Fruit fly (Drosophila melanogaster) whole organism, embryonic: ENCODE measurements around the gene T48.

ENCODE experiments used
- Atf-2 ChIP-seq: fragments of 200-800 bp; sonication (Bioruptor generic); optimal IDR thresholded peaks from 2 replicates; lab custom pipeline; 2016; ENCODE audit warnings: missing biosample characterization, missing genetic modification characterization
- B-H2 ChIP-seq: fragments of 200-800 bp; sonication (Bioruptor generic); optimal IDR thresholded peaks from 2 replicates; lab custom pipeline; 2018; ENCODE audit warnings: missing biosample characterization, mild to moderate bottlenecking, missing genetic modification characterization
- CG13775 ChIP-seq: fragments of 200-800 bp; sonication (Bioruptor generic); optimal IDR thresholded peaks from 3 replicates; lab custom pipeline; 2017; ENCODE audit warnings: missing biosample characterization, mild to moderate bottlenecking, missing genetic modification characterization
- CG15479 ChIP-seq: fragments of 200-800 bp; sonication (Bioruptor generic); optimal IDR thresholded peaks from 3 replicates; lab custom pipeline; 2019; ENCODE audit warnings: missing biosample characterization, mild to moderate bottlenecking, missing genetic modification characterization, moderate library complexity
- CG17186 ChIP-seq: fragments of 200-800 bp; sonication (Bioruptor generic); optimal IDR thresholded peaks from 3 replicates; lab custom pipeline; 2017; ENCODE audit warnings: missing biosample characterization, missing genetic modification reagents, missing genetic modification characterization
- CG18764 ChIP-seq: fragments of 200-800 bp; sonication (Bioruptor generic); optimal IDR thresholded peaks from 3 replicates; lab custom pipeline; 2016; ENCODE audit warnings: missing biosample characterization, missing genetic modification characterization
- CG2116 ChIP-seq: fragments of 200-800 bp; sonication (Bioruptor generic); optimal IDR thresholded peaks from 3 replicates; lab custom pipeline; 2018; ENCODE audit warnings: missing biosample characterization, mild to moderate bottlenecking, missing genetic modification characterization
- CG30020 ChIP-seq: fragments of 200-800 bp; optimal IDR thresholded peaks from 2 replicates; lab custom pipeline; 2019; ENCODE audit warnings: missing biosample characterization, mild to moderate bottlenecking, missing genetic modification characterization, moderate library complexity
- CG31441 ChIP-seq: fragments of 200-800 bp; sonication (Bioruptor generic); IDR thresholded peaks from 2 replicates; pipeline ENCODE4 v1.3.6; 2022; ENCODE audit warnings: missing biosample characterization, missing genetic modification characterization
- CG3407 ChIP-seq: fragments of 200-800 bp; sonication (Bioruptor generic); optimal IDR thresholded peaks from 2 replicates; lab custom pipeline; 2018; ENCODE audit warnings: missing biosample characterization, mild to moderate bottlenecking, missing genetic modification characterization
- CG3847 ChIP-seq: fragments of 200-800 bp; sonication (Bioruptor generic); IDR thresholded peaks from 2 replicates; pipeline ENCODE4 v1.3.6; 2022; ENCODE audit warnings: missing biosample characterization, missing genetic modification characterization
- CG6765 ChIP-seq: fragments of 200-800 bp; sonication (Bioruptor generic); optimal IDR thresholded peaks from 3 replicates; lab custom pipeline; 2017; ENCODE audit warnings: missing biosample characterization, mild to moderate bottlenecking, missing genetic modification characterization
- CG7928 ChIP-seq: fragments of 200-800 bp; sonication (Bioruptor generic); optimal IDR thresholded peaks from 2 replicates; lab custom pipeline; 2017; ENCODE audit warnings: missing biosample characterization, mild to moderate bottlenecking, missing genetic modification characterization
- CTCF ChIP-seq: fragments of 200-800 bp; sonication (Bioruptor generic); optimal IDR thresholded peaks from 2 replicates; lab custom pipeline; 2017; ENCODE audit warnings: missing biosample characterization, mild to moderate bottlenecking, missing genetic modification characterization, moderate library complexity
- Camta ChIP-seq: fragments of 200-800 bp; sonication (Bioruptor generic); optimal IDR thresholded peaks from 2 replicates; lab custom pipeline; 2016; ENCODE audit warnings: missing biosample characterization, missing genetic modification characterization
- CoRest ChIP-seq: fragments of 200-800 bp; sonication (Bioruptor generic); optimal IDR thresholded peaks from 3 replicates; lab custom pipeline; 2018; ENCODE audit warnings: missing biosample characterization, mild to moderate bottlenecking, missing genetic modification characterization, moderate library complexity
- Dek ChIP-seq: fragments of 200-800 bp; sonication (Bioruptor generic); optimal IDR thresholded peaks from 3 replicates; lab custom pipeline; 2019; ENCODE audit warnings: missing biosample characterization, mild to moderate bottlenecking, missing genetic modification characterization, moderate library complexity
- Dip2 ChIP-seq: fragments of 200-800 bp; sonication (Bioruptor generic); IDR thresholded peaks from 2 replicates; pipeline ENCODE4 v1.3.6; 2022; ENCODE audit warnings: missing biosample characterization, missing genetic modification characterization
- Dip3 ChIP-seq: fragments of 200-800 bp; sonication (Bioruptor generic); optimal IDR thresholded peaks from 3 replicates; lab custom pipeline; 2016; ENCODE audit warnings: missing biosample characterization, missing genetic modification characterization
- Elba2 ChIP-seq: fragments of 200-800 bp; sonication (Bioruptor generic); optimal IDR thresholded peaks from 3 replicates; lab custom pipeline; 2016; ENCODE audit warnings: missing biosample characterization, missing genetic modification characterization
- Fer1 ChIP-seq: fragments of 200-800 bp; sonication (Bioruptor generic); optimal IDR thresholded peaks from 2 replicates; lab custom pipeline; 2017; ENCODE audit warnings: missing biosample characterization, mild to moderate bottlenecking, missing genetic modification characterization
- Myb ChIP-seq: fragments of 200-800 bp; sonication (Bioruptor generic); optimal IDR thresholded peaks from 2 replicates; lab custom pipeline; 2016; ENCODE audit warnings: missing biosample characterization, missing genetic modification characterization
- Opbp ChIP-seq: fragments of 200-800 bp; sonication (Bioruptor generic); IDR thresholded peaks from 3 replicates; pipeline ENCODE4 v1.3.6; 2022; ENCODE audit warnings: missing biosample characterization, missing genetic modification characterization; ENCODE audit not compliant: partially characterized antibody
- Rx ChIP-seq: fragments of 200-800 bp; sonication (Bioruptor generic); IDR thresholded peaks from 2 replicates; pipeline ENCODE4 v1.3.6; 2022; ENCODE audit warnings: missing biosample characterization, missing genetic modification characterization
- Scr ChIP-seq: fragments of 200-800 bp; sonication (Bioruptor generic); IDR thresholded peaks from 2 replicates; pipeline ENCODE4 v1.3.6; 2022; ENCODE audit warnings: missing biosample characterization, missing genetic modification characterization; ENCODE audit not compliant: partially characterized antibody
- Sin3A ChIP-seq: fragments of >200 bp; optimal IDR thresholded peaks from 2 replicates; lab custom pipeline; 2018
- Ssrp ChIP-seq: fragments of 200-800 bp; sonication (Bioruptor generic); optimal IDR thresholded peaks from 2 replicates; lab custom pipeline; 2018; ENCODE audit warnings: missing biosample characterization, mild to moderate bottlenecking, missing genetic modification characterization, moderate library complexity
- Stat92E ChIP-seq, 3 experiments: fragments of >200 bp in 2 of 3; fragments of 200-800 bp in 1 of 3; sonication (Bioruptor generic) in 1 of 3; optimal IDR thresholded peaks; 2 replicates each; lab custom pipeline; 2017 to 2019; ENCODE audit warnings: missing biosample characterization in 3 of 3, missing genetic modification characterization in 3 of 3, mild to moderate bottlenecking in 1 of 3, moderate library complexity in 1 of 3
- Xrp1 ChIP-seq: fragments of 200-800 bp; sonication (Bioruptor generic); IDR thresholded peaks from 2 replicates; pipeline ENCODE4 v1.3.6; 2022; ENCODE audit warnings: missing biosample characterization, missing genetic modification characterization
- az2 ChIP-seq: fragments of 200-800 bp; sonication (Bioruptor generic); optimal IDR thresholded peaks from 3 replicates; lab custom pipeline; 2016; ENCODE audit warnings: missing biosample characterization, missing genetic modification characterization
- corto ChIP-seq: fragments of 200-800 bp; sonication (Bioruptor generic); optimal IDR thresholded peaks from 2 replicates; lab custom pipeline; 2016; ENCODE audit warnings: missing biosample characterization, mild to moderate bottlenecking, missing genetic modification characterization, moderate library complexity
- crp ChIP-seq, 2 experiments: fragments of 200-800 bp; sonication (Bioruptor generic); optimal IDR thresholded peaks; 2 replicates in 1 of 2; 3 replicates in 1 of 2; lab custom pipeline; 2017; ENCODE audit warnings: missing biosample characterization in 2 of 2, missing genetic modification characterization in 2 of 2, mild to moderate bottlenecking in 1 of 2, moderate library complexity in 1 of 2
- eve ChIP-seq, 2 experiments: fragments of >200 bp; optimal IDR thresholded peaks; 2 replicates each; lab custom pipeline; 2017; ENCODE audit warnings: missing biosample characterization in 2 of 2, missing genetic modification characterization in 2 of 2
- ewg ChIP-seq: fragments of 200-800 bp; sonication (Bioruptor generic); optimal IDR thresholded peaks from 3 replicates; lab custom pipeline; 2017; ENCODE audit warnings: mild to moderate bottlenecking, missing biosample characterization, missing genetic modification reagents, missing genetic modification characterization
- ftz-f1 ChIP-seq: fragments of 200-800 bp; sonication (Bioruptor generic); optimal IDR thresholded peaks from 2 replicates; lab custom pipeline; 2016; ENCODE audit warnings: missing biosample characterization, missing genetic modification characterization
- gfzf ChIP-seq: fragments of 200-800 bp; sonication (Bioruptor generic); optimal IDR thresholded peaks from 2 replicates; lab custom pipeline; 2016; ENCODE audit warnings: missing biosample characterization, mild to moderate bottlenecking, missing genetic modification characterization, moderate library complexity
- knrl ChIP-seq: fragments of 200-800 bp; sonication (Bioruptor generic); IDR thresholded peaks from 3 replicates; pipeline ENCODE4 v1.3.6; 2022; ENCODE audit warnings: missing biosample characterization, missing genetic modification characterization; ENCODE audit not compliant: partially characterized antibody
- lab ChIP-seq: fragments of 200-800 bp; sonication (Bioruptor generic); optimal IDR thresholded peaks from 3 replicates; lab custom pipeline; 2017; ENCODE audit warnings: missing biosample characterization, missing genetic modification characterization, mild to moderate bottlenecking, moderate library complexity, missing genetic modification reagents
- luna ChIP-seq: fragments of 200-800 bp; sonication (Bioruptor generic); optimal IDR thresholded peaks from 2 replicates; lab custom pipeline; 2016; ENCODE audit warnings: missing biosample characterization, missing genetic modification characterization
- org-1 ChIP-seq: fragments of 200-800 bp; sonication (Bioruptor generic); optimal IDR thresholded peaks from 2 replicates; lab custom pipeline; 2017; ENCODE audit warnings: missing biosample characterization, missing genetic modification characterization
- otp ChIP-seq: fragments of 200-800 bp; sonication (Bioruptor generic); IDR thresholded peaks from 3 replicates; pipeline ENCODE4, ENCODE4 v1.3.6; 2022; ENCODE audit warnings: missing biosample characterization, missing genetic modification characterization
- rib ChIP-seq: fragments of 200-800 bp; sonication (Bioruptor generic); IDR thresholded peaks from 2 replicates; pipeline ENCODE4 v1.3.6; 2022; ENCODE audit warnings: missing biosample characterization, missing genetic modification characterization
- run ChIP-seq: fragments of 200-800 bp; sonication (Bioruptor generic); optimal IDR thresholded peaks from 3 replicates; lab custom pipeline; 2018; ENCODE audit warnings: missing biosample characterization, mild to moderate bottlenecking, missing genetic modification characterization
- sc ChIP-seq, 3 experiments: fragments of >200 bp in 2 of 3; fragments of 200-800 bp in 1 of 3; sonication (Bioruptor generic) in 1 of 3; optimal IDR thresholded peaks; 2 replicates in 2 of 3; 3 replicates in 1 of 3; lab custom pipeline; 2017; ENCODE audit warnings: mild to moderate bottlenecking in 1 of 3, missing biosample characterization in 1 of 3, missing genetic modification characterization in 1 of 3, missing genetic modification reagents in 1 of 3
- slp2 ChIP-seq: fragments of 200-800 bp; sonication (Bioruptor generic); optimal IDR thresholded peaks from 2 replicates; lab custom pipeline; 2016; ENCODE audit warnings: missing biosample characterization, missing genetic modification characterization
- sob ChIP-seq: fragments of 200-800 bp; sonication (Bioruptor generic); IDR thresholded peaks from 2 replicates; pipeline ENCODE4 v1.3.6; 2022; ENCODE audit warnings: missing biosample characterization, missing genetic modification characterization
- sr ChIP-seq: fragments of 200-800 bp; sonication (Bioruptor generic); IDR thresholded peaks from 3 replicates; pipeline ENCODE4 v1.3.6; 2022; ENCODE audit warnings: missing biosample characterization, missing genetic modification characterization
- toy ChIP-seq: fragments of 200-800 bp; sonication (Bioruptor generic); IDR thresholded peaks from 2 replicates; pipeline ENCODE4 v1.3.6; 2022; ENCODE audit warnings: missing biosample characterization, missing genetic modification characterization
- trem ChIP-seq: fragments of 200-800 bp; optimal IDR thresholded peaks from 3 replicates; lab custom pipeline; 2019; ENCODE audit warnings: missing biosample characterization, mild to moderate bottlenecking, missing genetic modification characterization, moderate library complexity
- vfl ChIP-seq: fragments of 200-800 bp; sonication (Bioruptor generic); optimal IDR thresholded peaks from 2 replicates; lab custom pipeline; 2016; ENCODE audit warnings: missing biosample characterization, missing genetic modification characterization
- vnd ChIP-seq: fragments of 200-800 bp; sonication (Bioruptor generic); IDR thresholded peaks from 3 replicates; pipeline ENCODE4 v1.3.6; 2022; ENCODE audit warnings: missing biosample characterization, missing genetic modification characterization; ENCODE audit not compliant: partially characterized antibody

The T48 gene

DNA sequence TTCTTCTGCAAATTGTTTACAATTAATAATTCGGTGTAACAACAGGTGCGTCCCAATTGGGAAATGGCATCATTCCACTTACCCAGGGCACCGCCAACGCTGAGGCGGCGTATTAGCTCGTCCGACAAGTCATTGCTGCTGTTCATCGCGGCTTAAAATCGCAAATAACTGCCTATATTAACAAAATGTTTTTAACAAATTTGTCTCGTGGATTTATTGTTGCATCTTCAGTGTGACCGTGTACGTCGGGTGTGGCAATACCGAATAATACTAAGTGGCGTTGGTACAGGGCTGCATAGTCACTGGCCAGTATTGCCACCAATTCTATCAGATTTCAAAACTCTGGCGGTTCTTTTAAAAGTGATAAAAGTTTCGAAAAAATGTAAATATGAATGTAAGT, 31.1 kb downstream of the T48 start, which contains the start of gene Ets97D (continued):
- TF ChIP-seq Atf-2 (GFP tag; lab: Kevin White, UChicago): no peak
- TF ChIP-seq run: no peak
- TF ChIP-seq CG2116: peak; percentile 69
- TF ChIP-seq CG3847: peak; percentile 65
- peak; percentile 26 for TF ChIP-seq vfl
- no peak for TF ChIP-seq lab (GFP tag; lab: Kevin White, UChicago)
- no peak for TF ChIP-seq CG30020 (tag; lab: Kevin White, UChicago)
- TF ChIP-seq ewg (GFP tag; lab: Kevin White, UChicago): no peak
- no peak for TF ChIP-seq CG6765 (GFP tag; lab: Kevin White, UChicago)
- TF ChIP-seq Dek (tag; lab: Kevin White, UChicago): no peak
- TF ChIP-seq Elba2 (GFP tag; lab: Kevin White, UChicago): peak; percentile 94
- no peak for TF ChIP-seq org-1 (GFP tag; lab: Kevin White, UChicago)
- no peak for TF ChIP-seq sob (GFP tag; lab: Robert Waterston, UW)
- no peak for TF ChIP-seq Dip2
- TF ChIP-seq otp (GFP tag; lab: Robert Waterston, UW): no peak
- no peak for TF ChIP-seq vnd
- TF ChIP-seq gfzf (GFP tag; lab: Kevin White, UChicago): peak; percentile 95
- no peak for TF ChIP-seq corto (GFP tag; lab: Kevin White, UChicago)
- TF ChIP-seq CG7928 (GFP tag; lab: Kevin White, UChicago): peak; percentile 97
- TF ChIP-seq Sin3A (lab: Kevin White, UChicago): peak; percentile 42
- no peak for TF ChIP-seq CG3407 (GFP tag; lab: Kevin White, UChicago)
- TF ChIP-seq CoRest (tag; lab: Kevin White, UChicago): peak; percentile 38
- no peak for TF ChIP-seq toy
- TF ChIP-seq ftz-f1 (GFP tag; lab: Kevin White, UChicago): no peak
- TF ChIP-seq CTCF: no peak
- no peak for TF ChIP-seq Stat92E (GFP tag; optimal IDR thresholded peaks at IDR 0.05; lab: Kevin White, UChicago)
- TF ChIP-seq CG31441: no peak
- no peak for TF ChIP-seq slp2
- TF ChIP-seq az2: no peak
- peak; percentile 59; the same call in 1 of the 3 replicates for TF ChIP-seq Opbp (GFP tag; lab: Robert Waterston, UW)
- TF ChIP-seq eve (GFP tag; optimal IDR thresholded peaks at IDR 0.05; lab: Kevin White, UChicago): no peak
- no peak for TF ChIP-seq Camta (GFP tag; lab: Kevin White, UChicago)
- TF ChIP-seq CG13775 (GFP tag; lab: Kevin White, UChicago): no peak
- TF ChIP-seq sc (optimal IDR thresholded peaks at IDR 0.05; lab: Kevin White, UChicago): no peak
- TF ChIP-seq sc (GFP tag; optimal IDR thresholded peaks at IDR 0.05; lab: Kevin White, UChicago): no peak
- TF ChIP-seq Scr (GFP tag; lab: Robert Waterston, UW): peak; percentile 19; the same call in 1 of the 2 replicates
- TF ChIP-seq Myb (GFP tag; lab: Kevin White, UChicago): peak; percentile 43
- TF ChIP-seq rib (GFP tag; lab: Robert Waterston, UW): no peak
- TF ChIP-seq B-H2 (GFP tag; lab: Kevin White, UChicago): peak; percentile 25
- TF ChIP-seq luna (GFP tag; lab: Kevin White, UChicago): no peak
- no peak for TF ChIP-seq Fer1 (GFP tag; lab: Kevin White, UChicago)
- TF ChIP-seq CG18764 (GFP tag; lab: Kevin White, UChicago): no peak
- TF ChIP-seq Ssrp (tag; lab: Kevin White, UChicago): no peak
- peak; percentile 48 for TF ChIP-seq trem (tag; lab: Kevin White, UChicago)
- TF ChIP-seq Rx: no peak
- TF ChIP-seq CG17186 (GFP tag; lab: Kevin White, UChicago): peak; percentile 2
- TF ChIP-seq Dip3 (GFP tag; lab: Kevin White, UChicago): no peak
- TF ChIP-seq Xrp1 (GFP tag; lab: Robert Waterston, UW): no peak
- no peak for TF ChIP-seq CG15479 (GFP tag; lab: Kevin White, UChicago)
- no peak; the same call in 2 of the 3 replicates for TF ChIP-seq knrl (GFP tag; lab: Robert Waterston, UW)
- no peak for TF ChIP-seq crp (GFP tag; optimal IDR thresholded peaks at IDR 0.05; lab: Kevin White, UChicago)
- no peak for TF ChIP-seq sr (GFP tag; lab: Robert Waterston, UW)
